Fruit fly (Drosophila melanogaster) whole organism, embryonic: ENCODE results near the gene CG15047.
A peak's percentile ranks its signal among the peaks of the same experiment; 100 is the strongest.

ENCODE experiments used
- Ada2b ChIP-seq: fragments of 200-800 bp; sonication (Bioruptor generic); IDR thresholded peaks from 2 replicates; pipeline ENCODE4 v1.3.6; 2022; ENCODE audit warnings: missing biosample characterization, missing genetic modification characterization
- CG10209 ChIP-seq: fragments of 200-800 bp; sonication (Bioruptor generic); optimal IDR thresholded peaks from 3 replicates; lab custom pipeline; 2017; ENCODE audit warnings: missing biosample characterization, mild to moderate bottlenecking, missing genetic modification characterization, missing genetic modification reagents
- CG10366 ChIP-seq: fragments of 200-800 bp; sonication (Bioruptor generic); IDR thresholded peaks from 2 replicates; pipeline ENCODE4 v1.3.6; 2022; ENCODE audit warnings: missing biosample characterization, missing genetic modification characterization
- CG10565 ChIP-seq: fragments of 200-800 bp; sonication (Bioruptor generic); optimal IDR thresholded peaks from 3 replicates; lab custom pipeline; 2016; ENCODE audit warnings: missing biosample characterization, mild to moderate bottlenecking, missing genetic modification characterization
- CG11398 ChIP-seq: fragments of 200-800 bp; sonication (Bioruptor generic); optimal IDR thresholded peaks from 2 replicates; lab custom pipeline; 2016; ENCODE audit warnings: missing biosample characterization, missing genetic modification characterization
- CG11723 ChIP-seq: fragments of 200-800 bp; sonication (Bioruptor generic); optimal IDR thresholded peaks from 2 replicates; lab custom pipeline; 2017; ENCODE audit warnings: missing biosample characterization, mild to moderate bottlenecking, missing genetic modification characterization
- CG12155 ChIP-seq: fragments of 200-800 bp; sonication (Bioruptor generic); optimal IDR thresholded peaks from 3 replicates; lab custom pipeline; 2016; ENCODE audit warnings: missing biosample characterization, missing genetic modification characterization
- CG13424 ChIP-seq: fragments of 200-800 bp; sonication (Bioruptor generic); optimal IDR thresholded peaks from 2 replicates; lab custom pipeline; 2019; ENCODE audit warnings: missing biosample characterization, mild to moderate bottlenecking, missing genetic modification characterization, moderate library complexity
- CG14860 ChIP-seq: fragments of 200-800 bp; sonication (Bioruptor generic); IDR thresholded peaks from 3 replicates; pipeline ENCODE4 v1.3.6; 2022; ENCODE audit warnings: missing biosample characterization, missing genetic modification characterization; ENCODE audit not compliant: partially characterized antibody
- CG15011 ChIP-seq: fragments of 200-800 bp; sonication (Bioruptor generic); optimal IDR thresholded peaks from 3 replicates; lab custom pipeline; 2018; ENCODE audit warnings: missing biosample characterization, mild to moderate bottlenecking, missing genetic modification characterization
- CG17359 ChIP-seq: fragments of 200-800 bp; sonication (Bioruptor generic); optimal IDR thresholded peaks from 3 replicates; lab custom pipeline; 2018; ENCODE audit warnings: missing biosample characterization, mild to moderate bottlenecking, missing genetic modification characterization, moderate library complexity
- CG17912 ChIP-seq: fragments of 200-800 bp; sonication (Bioruptor generic); optimal IDR thresholded peaks from 2 replicates; lab custom pipeline; 2018; ENCODE audit warnings: missing biosample characterization, mild to moderate bottlenecking, missing genetic modification characterization
- CG2202 ChIP-seq: fragments of 200-800 bp; sonication (Bioruptor generic); optimal IDR thresholded peaks from 2 replicates; lab custom pipeline; 2018; ENCODE audit warnings: missing biosample characterization, mild to moderate bottlenecking, missing genetic modification characterization
- CG30403 ChIP-seq: fragments of 200-800 bp; sonication (Bioruptor generic); optimal IDR thresholded peaks from 3 replicates; lab custom pipeline; 2016; ENCODE audit warnings: missing biosample characterization, missing genetic modification characterization
- CG3163 ChIP-seq: fragments of 200-800 bp; sonication (Bioruptor generic); optimal IDR thresholded peaks from 3 replicates; lab custom pipeline; 2016; ENCODE audit warnings: missing biosample characterization, missing genetic modification characterization
- CG33557 ChIP-seq: fragments of 200-800 bp; sonication (Bioruptor generic); optimal IDR thresholded peaks from 2 replicates; lab custom pipeline; 2019; ENCODE audit warnings: missing biosample characterization, mild to moderate bottlenecking, missing genetic modification characterization, moderate library complexity
- CG3726 ChIP-seq: fragments of 200-800 bp; sonication (Bioruptor generic); IDR thresholded peaks from 3 replicates; pipeline ENCODE4, ENCODE4 v1.3.6; 2022; ENCODE audit warnings: missing biosample characterization, missing genetic modification characterization
- CG4360 ChIP-seq: fragments of 200-800 bp; sonication (Bioruptor generic); IDR thresholded peaks from 2 replicates; pipeline ENCODE4 v1.3.6; 2022; ENCODE audit warnings: missing biosample characterization, missing genetic modification characterization
- CG5953 ChIP-seq: fragments of 200-800 bp; sonication (Bioruptor generic); IDR thresholded peaks from 2 replicates; pipeline ENCODE4 v1.3.6; 2022; ENCODE audit warnings: missing biosample characterization, missing genetic modification characterization
- CG6175 ChIP-seq: fragments of 200-800 bp; sonication (Bioruptor generic); IDR thresholded peaks from 3 replicates; pipeline ENCODE4 v1.3.6; 2022; ENCODE audit warnings: missing biosample characterization, missing genetic modification characterization
- CG8478 ChIP-seq: fragments of >200 bp; optimal IDR thresholded peaks from 2 replicates; lab custom pipeline; 2018
- CrebB ChIP-seq: fragments of 200-800 bp; sonication (Bioruptor generic); optimal IDR thresholded peaks from 3 replicates; lab custom pipeline; 2018; ENCODE audit warnings: missing biosample characterization, mild to moderate bottlenecking, missing genetic modification characterization
- Dbx ChIP-seq: fragments of 200-800 bp; sonication (Bioruptor generic); IDR thresholded peaks from 3 replicates; pipeline ENCODE4 v1.3.6; 2022; ENCODE audit warnings: missing biosample characterization, missing genetic modification characterization
- Dip2 ChIP-seq: fragments of 200-800 bp; sonication (Bioruptor generic); IDR thresholded peaks from 2 replicates; pipeline ENCODE4 v1.3.6; 2022; ENCODE audit warnings: missing biosample characterization, missing genetic modification characterization
- E2f1 ChIP-seq: fragments of 200-800 bp; sonication (Bioruptor generic); IDR thresholded peaks from 2 replicates; pipeline ENCODE4 v1.3.6; 2022; ENCODE audit warnings: missing biosample characterization, missing genetic modification characterization
- Eip74EF ChIP-seq, 2 experiments: fragments of 200-800 bp in 1 of 2; fragments of >200 bp in 1 of 2; sonication (Bioruptor generic) in 1 of 2; optimal IDR thresholded peaks; 2 replicates each; lab custom pipeline; 2017 to 2019; ENCODE audit warnings: missing biosample characterization in 2 of 2, missing genetic modification characterization in 2 of 2, mild to moderate bottlenecking in 1 of 2, moderate library complexity in 1 of 2
- Kr ChIP-seq: fragments of 200-800 bp; sonication (Bioruptor generic); optimal IDR thresholded peaks from 2 replicates; lab custom pipeline; 2017; ENCODE audit warnings: missing biosample characterization, mild to moderate bottlenecking, missing genetic modification characterization
- Ravus ChIP-seq: fragments of 200-800 bp; sonication (Bioruptor generic); IDR thresholded peaks from 2 replicates; pipeline ENCODE4 v1.3.6; 2022; ENCODE audit warnings: missing biosample characterization, missing genetic modification characterization
- Sin3A ChIP-seq: fragments of >200 bp; optimal IDR thresholded peaks from 2 replicates; lab custom pipeline; 2018
- Trl ChIP-seq, 3 experiments: fragments of >200 bp in 2 of 3; fragments of 200-800 bp in 1 of 3; sonication (Bioruptor generic) in 1 of 3; optimal IDR thresholded peaks; 2 replicates in 1 of 3; 3 replicates in 2 of 3; lab custom pipeline; 2016 to 2017; ENCODE audit warnings: missing biosample characterization in 1 of 3, missing genetic modification characterization in 1 of 3
- ac ChIP-seq: fragments of 200-800 bp; sonication (Bioruptor generic); optimal IDR thresholded peaks from 3 replicates; lab custom pipeline; 2017; ENCODE audit warnings: missing biosample characterization, mild to moderate bottlenecking, missing genetic modification characterization
- amos ChIP-seq: fragments of 200-800 bp; sonication (Bioruptor generic); IDR thresholded peaks from 2 replicates; pipeline ENCODE4 v1.3.6; 2022; ENCODE audit warnings: missing biosample characterization, missing genetic modification characterization; ENCODE audit not compliant: partially characterized antibody
- ap ChIP-seq: fragments of 200-800 bp; sonication (Bioruptor generic); IDR thresholded peaks from 2 replicates; pipeline ENCODE4 v1.3.6; 2022; ENCODE audit warnings: missing biosample characterization, missing genetic modification characterization
- bbx ChIP-seq: fragments of 200-800 bp; sonication (Bioruptor generic); IDR thresholded peaks from 2 replicates; pipeline ENCODE4 v1.3.6; 2022; ENCODE audit warnings: missing biosample characterization, missing genetic modification characterization; ENCODE audit not compliant: partially characterized antibody
- cato ChIP-seq: fragments of 200-800 bp; sonication (Bioruptor generic); optimal IDR thresholded peaks from 2 replicates; lab custom pipeline; 2016; ENCODE audit warnings: missing biosample characterization, missing genetic modification characterization, borderline replicate concordance
- gt ChIP-seq: fragments of 200-800 bp; sonication (Bioruptor generic); IDR thresholded peaks from 2 replicates; pipeline ENCODE4 v1.3.6; 2022; ENCODE audit warnings: missing biosample characterization, missing genetic modification characterization
- hkb ChIP-seq, 2 experiments: fragments of 200-800 bp in 1 of 2; fragments of >200 bp in 1 of 2; sonication (Bioruptor generic) in 1 of 2; IDR thresholded peaks in 1 of 2; optimal IDR thresholded peaks in 1 of 2; 2 replicates each; pipeline versions ENCODE4 v1.3.6 to Lab custom; 2017 to 2022; ENCODE audit warnings: missing biosample characterization in 1 of 2, missing genetic modification characterization in 1 of 2
- ind ChIP-seq: fragments of 200-800 bp; sonication (Bioruptor generic); optimal IDR thresholded peaks from 3 replicates; lab custom pipeline; 2016; ENCODE audit warnings: missing biosample characterization, missing genetic modification characterization
- inv ChIP-seq: fragments of 200-800 bp; sonication (Bioruptor generic); IDR thresholded peaks from 2 replicates; pipeline ENCODE4 v1.3.6; 2022; ENCODE audit warnings: missing biosample characterization, missing genetic modification characterization; ENCODE audit not compliant: partially characterized antibody
- jigr1 ChIP-seq: fragments of 200-800 bp; sonication (Bioruptor generic); IDR thresholded peaks from 3 replicates; pipeline ENCODE4 v1.3.6; 2022; ENCODE audit warnings: missing biosample characterization, missing genetic modification characterization
- nom ChIP-seq: fragments of 200-800 bp; sonication (Bioruptor generic); optimal IDR thresholded peaks from 2 replicates; lab custom pipeline; 2017; ENCODE audit warnings: missing biosample characterization, missing genetic modification characterization, mild to moderate bottlenecking, moderate library complexity, missing genetic modification reagents
- odd ChIP-seq: fragments of 200-800 bp; sonication (Bioruptor generic); optimal IDR thresholded peaks from 2 replicates; lab custom pipeline; 2017; ENCODE audit warnings: missing biosample characterization, mild to moderate bottlenecking, missing genetic modification characterization
- pfk ChIP-seq: fragments of 200-800 bp; sonication (Bioruptor generic); optimal IDR thresholded peaks from 2 replicates; lab custom pipeline; 2018; ENCODE audit warnings: missing biosample characterization, mild to moderate bottlenecking, missing genetic modification characterization, moderate library complexity
- ranshi ChIP-seq: fragments of 200-800 bp; sonication (Bioruptor generic); IDR thresholded peaks from 2 replicates; pipeline ENCODE4 v1.3.6; 2022; ENCODE audit warnings: missing biosample characterization, missing genetic modification characterization
- repo ChIP-seq: fragments of 200-800 bp; sonication (Bioruptor generic); optimal IDR thresholded peaks from 2 replicates; lab custom pipeline; 2016; ENCODE audit warnings: missing biosample characterization, missing genetic modification characterization
- sens ChIP-seq: fragments of 200-800 bp; sonication (Bioruptor generic); peaks from one replicate; lab custom pipeline; 2016; ENCODE audit warnings: missing biosample characterization, missing genetic modification characterization
- slou ChIP-seq: fragments of 200-800 bp; sonication (Bioruptor generic); optimal IDR thresholded peaks from 3 replicates; lab custom pipeline; 2016; ENCODE audit warnings: missing biosample characterization, missing genetic modification characterization
- tup ChIP-seq: fragments of 200-800 bp; sonication (Bioruptor generic); optimal IDR thresholded peaks from 2 replicates; lab custom pipeline; 2016; ENCODE audit warnings: missing biosample characterization, mild to moderate bottlenecking, missing genetic modification characterization, moderate library complexity

Gene CG15047

dm6 chrX:18506639-18507528, 21.6 kb upstream of the CG15047 start (continued):
- TF ChIP-seq CG17912 (GFP tag; lab: Kevin White, UChicago) (no peak), E2f1 (peak; percentile 81), Dbx (GFP tag; lab: Robert Waterston, UW) (peak; percentile 79), CG5953 (peak; percentile 78), bbx (GFP tag; lab: Robert Waterston, UW) (no peak), Trl (optimal IDR thresholded peaks at IDR 0.05; lab: Kevin White, UChicago) (no peak), Trl (GFP tag; optimal IDR thresholded peaks at IDR 0.05; lab: Kevin White, UChicago) (peak; percentile 86), repo (peak; percentile 74), Dip2 (GFP tag; lab: Robert Waterston, UW) (no peak), Ada2b (GFP tag; lab: Robert Waterston, UW) (peak; percentile 87), CG10366 (GFP tag; lab: Robert Waterston, UW) (peak; percentile 74), jigr1 (GFP tag; lab: Robert Waterston, UW) (no peak), CG10209 (peak; percentile 81), CG33557 (GFP tag; lab: Kevin White, UChicago) (no peak), CG12155 (peak; percentile 76), CG10565 (GFP tag; lab: Kevin White, UChicago) (peak; percentile 38), ind (GFP tag; lab: Kevin White, UChicago) (peak; percentile 84), nom (GFP tag; lab: Kevin White, UChicago) (no peak), ac (GFP tag; lab: Kevin White, UChicago) (peak; percentile 14), hkb (optimal IDR thresholded peaks at IDR 0.05; lab: Kevin White, UChicago) (no peak), hkb (GFP tag; IDR thresholded peaks at IDR 0.05; lab: Robert Waterston, UW) (peak; percentile 95), CG4360 (GFP tag; lab: Robert Waterston, UW) (peak; percentile 60), CG14860 (GFP tag; lab: Robert Waterston, UW) (no peak), ranshi (peak; percentile 89), odd (GFP tag; lab: Kevin White, UChicago) (peak; percentile 31), CG2202 (tag; lab: Kevin White, UChicago) (peak; percentile 52), CG11398 (GFP tag; lab: Kevin White, UChicago) (peak; percentile 48), CG30403 (peak; percentile 84), CG3163 (peak; percentile 43), Kr (GFP tag; lab: Kevin White, UChicago) (no peak), Sin3A (lab: Kevin White, UChicago) (no peak), CrebB (peak; percentile 7), CG3726 (GFP tag; lab: Robert Waterston, UW) (peak; percentile 54; the same call in 1 of the 3 replicates), ap (GFP tag; lab: Robert Waterston, UW) (peak; percentile 76), pfk (no peak), Ravus (GFP tag; lab: Robert Waterston, UW) (peak; percentile 48; the same call in 1 of the 2 replicates), tup (peak; percentile 16), sens (peak; percentile 96), CG17359 (tag; lab: Kevin White, UChicago) (peak; percentile 85), gt (GFP tag; lab: Robert Waterston, UW) (no peak), amos (GFP tag; lab: Robert Waterston, UW) (no peak), inv (GFP tag; lab: Robert Waterston, UW) (no peak), CG6175 (GFP tag; lab: Robert Waterston, UW) (peak; percentile 55; the same call in 2 of the 3 replicates), CG11723 (peak; percentile 52), Eip74EF (GFP tag; optimal IDR thresholded peaks at IDR 0.05; lab: Kevin White, UChicago) (peak in 1 of 2 experiments; percentile 58), CG8478 (lab: Kevin White, UChicago) (no peak), CG15011 (no peak), CG13424 (tag; lab: Kevin White, UChicago) (peak; percentile 53), slou (GFP tag; lab: Kevin White, UChicago) (peak; percentile 59), cato (GFP tag; lab: Kevin White, UChicago) (peak; percentile 62)
